Worm (Caenorhabditis elegans) whole organism, L1 larva: ENCODE measurements around the gene T21C9.11.

Experiments
- C04F5.9 ChIP-seq: sonication (generic microtip); optimal IDR thresholded peaks from 2 replicates; lab custom pipeline; 2016; ENCODE audit warnings: missing genetic modification characterization, missing compliant biosample characterization
- C16A3.4 ChIP-seq: fragments of 150-350 bp; optimal IDR thresholded peaks from 2 replicates; lab custom pipeline; 2014; ENCODE audit warnings: missing biosample characterization, missing genetic modification characterization
- C34B4.2 ChIP-seq: sonication (generic microtip); optimal IDR thresholded peaks from 2 replicates; lab custom pipeline; 2017; ENCODE audit warnings: mild to moderate bottlenecking, missing genetic modification characterization, missing compliant biosample characterization
- Y116A8C.19 ChIP-seq: sonication (generic microtip); optimal IDR thresholded peaks from 2 replicates; lab custom pipeline; 2016; ENCODE audit warnings: missing compliant biosample characterization, missing genetic modification characterization, borderline replicate concordance
- aha-1 ChIP-seq: fragments of 150-350 bp; optimal IDR thresholded peaks from 2 replicates; lab custom pipeline; 2014; ENCODE audit warnings: missing biosample characterization, missing genetic modification characterization
- blmp-1 ChIP-seq: fragments of 150-350 bp; optimal IDR thresholded peaks from 2 replicates; lab custom pipeline; 2014; ENCODE audit warnings: missing biosample characterization, missing genetic modification characterization
- ceh-63 ChIP-seq: fragments of 200-800 bp; sonication (Bioruptor generic); optimal IDR thresholded peaks from 2 replicates; lab custom pipeline; 2018; ENCODE audit warnings: mild to moderate bottlenecking, missing genetic modification characterization, missing compliant biosample characterization
- ceh-90 ChIP-seq: sonication (generic microtip); optimal IDR thresholded peaks from 2 replicates; lab custom pipeline; 2016; ENCODE audit warnings: missing genetic modification characterization, missing compliant biosample characterization
- dpl-1 ChIP-seq, 3 experiments: fragments of 150-350 bp in 2 of 3; sonication (generic microtip) in 1 of 3; optimal IDR thresholded peaks; 2 replicates each; lab custom pipeline; 2014 to 2017; ENCODE audit warnings: missing biosample characterization in 3 of 3, missing genetic modification characterization in 3 of 3, missing genetic modification reagents in 3 of 3
- dsc-1 ChIP-seq: sonication (generic microtip); optimal IDR thresholded peaks from 2 replicates; lab custom pipeline; 2016; ENCODE audit warnings: mild to moderate bottlenecking, missing genetic modification characterization, missing compliant biosample characterization
- efl-1 ChIP-seq, 4 experiments: fragments of 150-350 bp; optimal IDR thresholded peaks in 3 of 4; peaks in 1 of 4; 1 replicate in 1 of 4; 2 replicates in 3 of 4; lab custom pipeline; 2014; ENCODE audit warnings: missing biosample characterization in 2 of 4, missing genetic modification characterization in 2 of 4, missing genetic modification reagents in 2 of 4
- efl-3 ChIP-seq: fragments of 200-800 bp; sonication (Bioruptor generic); optimal IDR thresholded peaks from 2 replicates; lab custom pipeline; 2018; ENCODE audit warnings: mild to moderate bottlenecking, missing genetic modification characterization, missing compliant biosample characterization
- elt-2 ChIP-seq: sonication (generic microtip); optimal IDR thresholded peaks from 2 replicates; lab custom pipeline; 2016; ENCODE audit warnings: missing genetic modification characterization, mild to moderate bottlenecking, inconsistent platforms, missing compliant biosample characterization, missing genetic modification reagents
- elt-3 ChIP-seq, 6 experiments: fragments of 150-350 bp in 1 of 6; sonication (generic microtip); optimal IDR thresholded peaks; 2 replicates each; lab custom pipeline; 2017 to 2018; ENCODE audit warnings: missing biosample characterization in 6 of 6, missing genetic modification characterization in 6 of 6, inconsistent platforms in 1 of 6
- grh-1 ChIP-seq: fragments of 200-800 bp; sonication (Bioruptor generic); IDR thresholded peaks from 2 replicates; pipeline ENCODE4 v1.3.6; 2022; ENCODE audit warnings: missing genetic modification reagents, missing genetic modification characterization, missing compliant biosample characterization
- hlh-17 ChIP-seq: fragments of 200-800 bp; sonication (Bioruptor generic); optimal IDR thresholded peaks from 2 replicates; lab custom pipeline; 2018; ENCODE audit warnings: missing genetic modification characterization, mild to moderate bottlenecking, missing compliant biosample characterization, moderate library complexity, borderline replicate concordance
- irx-1 ChIP-seq: sonication (generic microtip); optimal IDR thresholded peaks from 2 replicates; lab custom pipeline; 2016; ENCODE audit warnings: missing genetic modification characterization, missing compliant biosample characterization
- lin-13 ChIP-seq: fragments of 150-350 bp; optimal IDR thresholded peaks from 2 replicates; lab custom pipeline; 2014; ENCODE audit warnings: missing biosample characterization, missing genetic modification reagents, missing genetic modification characterization
- lin-14 ChIP-seq: fragments of 200-800 bp; sonication (Bioruptor generic); optimal IDR thresholded peaks from 2 replicates; lab custom pipeline; 2018; ENCODE audit warnings: mild to moderate bottlenecking, missing genetic modification characterization, moderate library complexity, missing compliant biosample characterization
- lin-15B ChIP-seq: fragments of 150-350 bp; sonication (generic microtip); optimal IDR thresholded peaks from 3 replicates; lab custom pipeline; 2014; ENCODE audit warnings: missing biosample characterization, missing genetic modification characterization
- lin-39 ChIP-seq: fragments of 150-350 bp; optimal IDR thresholded peaks from 2 replicates; lab custom pipeline; 2014; ENCODE audit warnings: missing biosample characterization, missing genetic modification reagents, missing genetic modification characterization
- mdl-1 ChIP-seq, 2 experiments: fragments of 150-350 bp; optimal IDR thresholded peaks; 2 replicates each; lab custom pipeline; 2014 to 2017; ENCODE audit warnings: missing biosample characterization in 2 of 2, missing genetic modification characterization in 2 of 2, inconsistent platforms in 1 of 2
- mef-2 ChIP-seq: fragments of 150-350 bp; optimal IDR thresholded peaks from 2 replicates; lab custom pipeline; 2014; ENCODE audit warnings: missing biosample characterization, missing genetic modification characterization
- mep-1 ChIP-seq: fragments of 150-350 bp; optimal IDR thresholded peaks from 2 replicates; lab custom pipeline; 2014; ENCODE audit warnings: missing biosample characterization, missing genetic modification characterization
- nhr-11 ChIP-seq: fragments of 150-350 bp; optimal IDR thresholded peaks from 2 replicates; lab custom pipeline; 2014; ENCODE audit warnings: missing biosample characterization, missing genetic modification characterization
- nhr-20 ChIP-seq: sonication (generic microtip); optimal IDR thresholded peaks from 2 replicates; lab custom pipeline; 2016; ENCODE audit warnings: mild to moderate bottlenecking, missing genetic modification characterization, missing compliant biosample characterization
- nhr-237 ChIP-seq: fragments of 150-350 bp; optimal IDR thresholded peaks from 2 replicates; lab custom pipeline; 2014; ENCODE audit warnings: missing biosample characterization, missing genetic modification characterization
- nhr-71 ChIP-seq: sonication (generic microtip); optimal IDR thresholded peaks from 2 replicates; lab custom pipeline; 2016; ENCODE audit warnings: mild to moderate bottlenecking, missing genetic modification characterization, moderate library complexity, missing compliant biosample characterization
- nhr-77 ChIP-seq: fragments of 150-350 bp; optimal IDR thresholded peaks from 2 replicates; lab custom pipeline; 2014; ENCODE audit warnings: missing biosample characterization, missing genetic modification characterization
- nhr-85 ChIP-seq: sonication (generic microtip); peaks from one replicate; lab custom pipeline; 2016; ENCODE audit warnings: missing genetic modification characterization, inconsistent platforms, missing compliant biosample characterization
- pag-3 ChIP-seq: sonication (generic microtip); optimal IDR thresholded peaks from 2 replicates; lab custom pipeline; 2017; ENCODE audit warnings: missing genetic modification characterization, mild to moderate bottlenecking, missing compliant biosample characterization, antibody characterized with exemption, borderline replicate concordance; ENCODE audit not compliant: insufficient read depth
- rnt-1 ChIP-seq: sonication (generic microtip); optimal IDR thresholded peaks from 2 replicates; lab custom pipeline; 2016; ENCODE audit warnings: mild to moderate bottlenecking, missing genetic modification characterization, moderate library complexity, missing compliant biosample characterization
- sox-4 ChIP-seq: sonication (generic microtip); optimal IDR thresholded peaks from 2 replicates; lab custom pipeline; 2016; ENCODE audit warnings: missing genetic modification characterization, missing compliant biosample characterization
- swsn-7 ChIP-seq: sonication (generic microtip); optimal IDR thresholded peaks from 2 replicates; lab custom pipeline; 2016; ENCODE audit warnings: missing genetic modification characterization, missing compliant biosample characterization
- tbx-2 ChIP-seq: sonication (generic microtip); optimal IDR thresholded peaks from 2 replicates; lab custom pipeline; 2016; ENCODE audit warnings: missing genetic modification characterization, missing compliant biosample characterization
- unc-130 ChIP-seq: fragments of 150-350 bp; optimal IDR thresholded peaks from 2 replicates; lab custom pipeline; 2017; ENCODE audit warnings: missing biosample characterization, missing genetic modification characterization, inconsistent platforms
- unc-30 ChIP-seq: sonication (generic microtip); optimal IDR thresholded peaks from 2 replicates; lab custom pipeline; 2017; ENCODE audit warnings: missing biosample characterization, missing genetic modification characterization
- unc-62 ChIP-seq: fragments of 150-350 bp; optimal IDR thresholded peaks from 2 replicates; lab custom pipeline; 2014; ENCODE audit warnings: missing biosample characterization, missing genetic modification reagents, missing genetic modification characterization
- xbp-1 ChIP-seq: sonication (generic microtip); optimal IDR thresholded peaks from 2 replicates; lab custom pipeline; 2016; ENCODE audit warnings: missing genetic modification characterization, missing compliant biosample characterization
- zag-1 ChIP-seq: fragments of 150-350 bp; optimal IDR thresholded peaks from 2 replicates; lab custom pipeline; 2014; ENCODE audit warnings: missing biosample characterization, missing genetic modification characterization
- zip-4 ChIP-seq: fragments of 200-800 bp; sonication (Bioruptor generic); optimal IDR thresholded peaks from 2 replicates; lab custom pipeline; 2018; ENCODE audit warnings: mild to moderate bottlenecking, missing genetic modification characterization, moderate library complexity, missing compliant biosample characterization

Gene T21C9.11

DNA sequence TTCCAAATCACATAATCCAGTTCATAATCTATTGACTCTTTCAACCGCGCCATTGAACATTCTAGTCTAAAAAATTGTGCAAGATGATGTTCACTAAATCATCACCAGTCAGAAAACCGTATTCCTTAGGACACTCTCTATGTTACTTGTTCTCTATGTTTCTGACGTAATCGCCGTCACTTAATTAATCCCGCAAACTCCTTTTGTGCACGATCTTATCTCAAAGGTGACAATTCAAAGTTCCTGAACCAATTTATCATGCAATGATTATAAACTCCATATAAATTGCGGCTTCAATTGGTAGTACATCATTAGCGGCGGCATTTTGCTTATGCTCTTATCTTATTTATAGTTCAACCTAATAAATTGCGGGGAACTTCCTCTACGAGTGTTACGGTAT is 31.9 kb downstream of the T21C9.11 start:
- TF ChIP-seq efl-1 (optimal IDR thresholded peaks at IDR 0.05; lab: Kevin White, UChicago) (no peak), efl-1 (GFP tag; optimal IDR thresholded peaks at IDR 0.05 in 1 of 2; lab: Kevin White, UChicago) (no peak), elt-2 (tag; lab: Kevin White, UChicago) (peak; percentile 52)

DNA sequence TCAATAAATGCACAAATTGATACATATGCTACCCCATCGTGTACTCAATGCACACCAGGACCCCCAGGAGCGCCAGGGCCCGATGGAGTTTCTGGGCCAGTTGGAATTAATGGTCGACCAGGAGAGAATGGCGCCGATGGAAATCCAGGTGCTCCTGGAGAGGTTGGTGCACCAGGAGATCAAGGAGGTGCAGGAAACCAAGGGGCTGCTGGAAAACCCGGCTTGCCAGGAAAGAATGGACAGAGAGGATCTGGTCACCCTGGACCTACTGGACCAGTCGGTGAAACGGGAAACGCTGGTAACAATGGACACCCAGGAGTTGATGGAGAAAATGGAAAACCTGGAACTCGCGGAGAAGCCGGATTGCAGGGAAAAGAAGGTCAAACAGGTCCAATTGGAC is 33.1 kb downstream of the T21C9.11 start:
- TF ChIP-seq irx-1 (tag; lab: Kevin White, UChicago) (no peak), nhr-71 (tag; lab: Kevin White, UChicago) (no peak), lin-15B (tag; lab: Kevin White, UChicago) (no peak), lin-39 (tag; lab: Kevin White, UChicago) (no peak), rnt-1 (no peak), mef-2 (tag; lab: Kevin White, UChicago) (no peak), nhr-11 (tag; lab: Kevin White, UChicago) (no peak)

DNA sequence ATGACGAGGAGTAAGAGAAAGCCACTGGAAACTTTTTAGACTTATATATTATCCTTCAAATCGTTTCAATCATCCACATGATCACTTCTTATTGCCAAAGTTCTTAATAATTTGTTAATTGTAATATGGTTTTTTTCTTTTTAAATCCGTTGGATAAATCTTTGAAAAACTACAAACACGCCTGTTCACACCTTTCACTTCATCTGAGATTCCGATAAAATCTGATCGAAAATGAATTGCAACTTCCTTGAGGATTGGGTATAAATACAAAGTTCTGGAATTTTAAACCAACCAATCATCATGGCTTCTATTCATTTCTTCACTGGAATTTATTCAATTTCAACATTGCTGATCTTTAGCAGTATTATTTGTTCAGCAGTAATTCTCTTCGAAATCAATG is 34.1 kb downstream of the T21C9.11 start, which contains the start of gene col-152:
TSS of gene col-152 (plus strand) at position 301 of the 400 bp plus-strand sequence.
- TF ChIP-seq nhr-237 (tag; lab: Kevin White, UChicago) (no peak), dsc-1 (no peak), lin-13 (GFP tag; lab: Kevin White, UChicago) (no peak), hlh-17 (GFP tag; lab: Kevin White, UChicago) (no peak), aha-1 (tag; lab: Kevin White, UChicago) (no peak), ceh-90 (tag; lab: Kevin White, UChicago) (no peak), swsn-7 (tag; lab: Kevin White, UChicago) (no peak)

DNA sequence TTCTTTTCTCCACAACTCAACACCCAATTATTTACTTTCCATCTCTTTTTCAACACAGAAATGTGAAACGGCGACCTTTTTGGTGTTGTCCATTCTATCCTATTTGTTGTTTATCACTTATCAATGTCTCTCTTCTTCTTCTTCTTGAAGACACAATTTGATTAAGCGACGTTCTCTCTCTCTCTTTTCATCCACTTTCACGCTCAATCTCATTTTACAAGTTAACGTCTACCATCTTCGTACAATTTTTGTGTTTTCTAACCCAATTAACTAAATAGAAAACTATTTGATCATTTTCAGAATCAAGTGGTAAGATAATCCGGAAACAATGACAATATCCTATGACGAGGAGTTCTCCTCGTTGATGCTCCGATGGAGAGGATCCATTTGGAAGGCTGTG is 37.0 kb downstream of the T21C9.11 start, which contains the start of gene best-14:
TSS of gene best-14 (plus strand) at position 301 of the 400 bp plus-strand sequence.
- TF ChIP-seq lin-14 (GFP tag; lab: Kevin White, UChicago) = peak; percentile 10
- TF ChIP-seq zip-4 (GFP tag; lab: Kevin White, UChicago) = no peak
- peak; percentile 64 for TF ChIP-seq blmp-1 (tag; lab: Kevin White, UChicago)

DNA sequence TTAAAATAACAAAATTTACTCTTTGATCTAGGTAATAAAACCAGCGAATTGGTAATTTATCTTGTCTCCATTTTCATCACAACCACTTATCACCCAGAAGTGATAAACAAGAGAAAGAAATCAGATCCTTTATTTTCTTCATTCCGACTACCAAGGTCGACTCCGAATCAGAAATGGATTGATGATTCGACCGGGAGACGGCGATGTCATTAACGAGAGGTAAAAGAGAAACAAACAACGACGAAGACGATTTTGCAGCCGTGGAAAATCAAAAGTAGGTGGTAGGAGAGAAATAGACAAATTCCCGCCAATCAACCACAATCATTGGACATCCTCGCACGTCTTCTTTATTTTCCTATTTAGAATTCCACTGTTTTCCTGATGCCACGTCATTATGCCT is 37.6 kb downstream of the T21C9.11 start:
- TF ChIP-seq unc-62 (GFP tag; lab: Kevin White, UChicago) (no peak), blmp-1 (tag; lab: Kevin White, UChicago) (peak; percentile 90), elt-3 (tag; optimal IDR thresholded peaks at IDR 0.05; lab: Kevin White, UChicago) (peak in 5 of 6 experiments; percentile 45 to 80 (median 69)), ceh-63 (no peak), efl-1 (optimal IDR thresholded peaks at IDR 0.05; lab: Kevin White, UChicago) (no peak), efl-1 (GFP tag; optimal IDR thresholded peaks at IDR 0.05 in 1 of 2; lab: Kevin White, UChicago) (peak in 1 of 2 experiments; percentile 67), C04F5.9 (tag; lab: Kevin White, UChicago) (no peak), C34B4.2 (no peak), nhr-20 (tag; lab: Kevin White, UChicago) (peak; percentile 48), nhr-237 (tag; lab: Kevin White, UChicago) (no peak), pag-3 (no peak), nhr-85 (tag; lab: Kevin White, UChicago) (peak; percentile 87), zip-4 (GFP tag; lab: Kevin White, UChicago) (no peak), ceh-90 (tag; lab: Kevin White, UChicago) (no peak), mdl-1 (tag; optimal IDR thresholded peaks at IDR 0.05; lab: Kevin White, UChicago) (no peak), xbp-1 (tag; lab: Kevin White, UChicago) (no peak), irx-1 (tag; lab: Kevin White, UChicago) (no peak), hlh-17 (GFP tag; lab: Kevin White, UChicago) (no peak), swsn-7 (tag; lab: Kevin White, UChicago) (no peak), unc-130 (tag; lab: Kevin White, UChicago) (peak; percentile 57), lin-13 (GFP tag; lab: Kevin White, UChicago) (no peak), dsc-1 (no peak), nhr-77 (no peak), efl-3 (no peak), C16A3.4 (tag; lab: Kevin White, UChicago) (peak; percentile 9), sox-4 (tag; lab: Kevin White, UChicago) (no peak), dpl-1 (GFP tag; optimal IDR thresholded peaks at IDR 0.05; lab: Kevin White, UChicago) (peak in 1 of 3 experiments; percentile 14), elt-2 (tag; lab: Kevin White, UChicago) (no peak), grh-1 (0 out of 2 replicates have a peak, but pooled peaks have one; percentile 19), unc-30 (tag; lab: Kevin White, UChicago) (no peak), zag-1 (tag; lab: Kevin White, UChicago) (no peak), tbx-2 (tag; lab: Kevin White, UChicago) (no peak), nhr-71 (tag; lab: Kevin White, UChicago) (peak; percentile 41), mep-1 (tag; lab: Kevin White, UChicago) (no peak), Y116A8C.19 (tag; lab: Kevin White, UChicago) (no peak)
